Fruit fly (Drosophila melanogaster) whole organism: ENCODE results near the gene CG32572.

Experiments used
- Dll ChIP-seq: fragments of >200 bp; optimal IDR thresholded peaks from 2 replicates; lab custom pipeline; 2017
- EcR ChIP-seq, 2 experiments: fragments of >200 bp; optimal IDR thresholded peaks; 2 replicates each; lab custom pipeline; 2017; ENCODE audit warnings: missing biosample characterization in 2 of 2, missing genetic modification characterization in 2 of 2, missing genetic modification reagents in 2 of 2
- psq ChIP-seq: fragments of >200 bp; optimal IDR thresholded peaks from 2 replicates; lab custom pipeline; 2017
- usp ChIP-seq: fragments of >200 bp; optimal IDR thresholded peaks from 2 replicates; lab custom pipeline; 2017; ENCODE audit warnings: missing biosample characterization, missing genetic modification characterization, mixed read lengths

- no peak for TF ChIP-seq psq
- TF ChIP-seq EcR (GFP tag; optimal IDR thresholded peaks at IDR 0.05; lab: Kevin White, UChicago): no peak
- TF ChIP-seq usp (GFP tag; lab: Kevin White, UChicago): no peak
- no peak for TF ChIP-seq Dll (lab: Kevin White, UChicago)
Measured at dm6 chrX:16753066-16753465, 32.1 kb downstream of the CG32572 start.
